Worm (Caenorhabditis elegans) whole organism, L3 larva: ENCODE measurements around the gene C49A9.9.
"Not testable (repeated sequence)": the region's sequence is repeated elsewhere in the genome, so short reads cannot be mapped to it uniquely, and the experiment has no call there.

Experiments
- ZK546.5 ChIP-seq: sonication (generic microtip); optimal IDR thresholded peaks from 2 replicates; lab custom pipeline; 2017; ENCODE audit warnings: missing biosample characterization, missing genetic modification characterization
- aly-2 ChIP-seq: fragments of 150-350 bp; optimal IDR thresholded peaks from 2 replicates; lab custom pipeline; 2014; ENCODE audit warnings: missing biosample characterization, missing genetic modification characterization
- ama-1 ChIP-seq: fragments of 150-350 bp; optimal IDR thresholded peaks from 2 replicates; lab custom pipeline; 2018
- ceh-16 ChIP-seq: sonication (generic microtip); optimal IDR thresholded peaks from 2 replicates; lab custom pipeline; 2017; ENCODE audit warnings: missing biosample characterization, missing genetic modification characterization
- ceh-28 ChIP-seq: fragments of 150-350 bp; optimal IDR thresholded peaks from 2 replicates; lab custom pipeline; 2014; ENCODE audit warnings: missing biosample characterization, missing genetic modification reagents, missing genetic modification characterization
- ceh-82 ChIP-seq: fragments of 150-350 bp; optimal IDR thresholded peaks from 2 replicates; lab custom pipeline; 2014; ENCODE audit warnings: missing biosample characterization, missing genetic modification characterization
- daf-12 ChIP-seq: fragments of 150-350 bp; optimal IDR thresholded peaks from 2 replicates; lab custom pipeline; 2014; ENCODE audit warnings: missing biosample characterization, missing genetic modification reagents, missing genetic modification characterization
- egl-27 ChIP-seq: sonication (generic microtip); optimal IDR thresholded peaks from 4 replicates; lab custom pipeline; 2017; ENCODE audit warnings: missing biosample characterization, missing genetic modification reagents, missing genetic modification characterization
- elt-1 ChIP-seq: fragments of 150-350 bp; optimal IDR thresholded peaks from 2 replicates; lab custom pipeline; 2014; ENCODE audit warnings: missing biosample characterization, missing genetic modification characterization
- elt-2 ChIP-seq: sonication (generic microtip); optimal IDR thresholded peaks from 2 replicates; lab custom pipeline; 2016; ENCODE audit warnings: missing genetic modification reagents, mild to moderate bottlenecking, missing genetic modification characterization, missing compliant biosample characterization
- elt-3 ChIP-seq, 3 experiments: fragments of 150-350 bp in 1 of 3; sonication (generic microtip) in 2 of 3; optimal IDR thresholded peaks; 2 replicates in 2 of 3; 4 replicates in 1 of 3; lab custom pipeline; 2014 to 2017; ENCODE audit warnings: missing biosample characterization in 3 of 3, missing genetic modification characterization in 3 of 3
- eor-1 ChIP-seq, 2 experiments: fragments of 150-350 bp; optimal IDR thresholded peaks; 2 replicates each; lab custom pipeline; 2014 to 2018; ENCODE audit warnings: missing biosample characterization in 2 of 2, missing genetic modification characterization in 2 of 2
- fkh-2 ChIP-seq: fragments of 150-350 bp; optimal IDR thresholded peaks from 2 replicates; lab custom pipeline; 2014; ENCODE audit warnings: missing biosample characterization, missing genetic modification reagents, missing genetic modification characterization
- fos-1 ChIP-seq: fragments of 150-350 bp; optimal IDR thresholded peaks from 2 replicates; lab custom pipeline; 2014; ENCODE audit warnings: missing biosample characterization, missing genetic modification characterization
- jun-1 ChIP-seq: fragments of 150-350 bp; optimal IDR thresholded peaks from 2 replicates; lab custom pipeline; 2014; ENCODE audit warnings: missing biosample characterization, missing genetic modification reagents, missing genetic modification characterization
- lin-15B ChIP-seq: fragments of 150-350 bp; optimal IDR thresholded peaks from 2 replicates; lab custom pipeline; 2014; ENCODE audit warnings: missing biosample characterization, missing genetic modification characterization
- lin-39 ChIP-seq: fragments of 150-350 bp; optimal IDR thresholded peaks from 2 replicates; lab custom pipeline; 2018; ENCODE audit warnings: missing biosample characterization, missing genetic modification reagents, missing genetic modification characterization
- lsy-12 ChIP-seq: sonication (generic microtip); optimal IDR thresholded peaks from 2 replicates; lab custom pipeline; 2016; ENCODE audit warnings: mild to moderate bottlenecking, missing genetic modification characterization, missing compliant biosample characterization
- mdl-1 ChIP-seq: fragments of 150-350 bp; optimal IDR thresholded peaks from 2 replicates; lab custom pipeline; 2014; ENCODE audit warnings: missing biosample characterization, missing genetic modification characterization
- nfya-1 ChIP-seq: sonication (generic microtip); optimal IDR thresholded peaks from 2 replicates; lab custom pipeline; 2017; ENCODE audit warnings: missing genetic modification characterization, mild to moderate bottlenecking, missing compliant biosample characterization, antibody characterized with exemption, moderate library complexity; ENCODE audit not compliant: insufficient read depth
- nhr-237 ChIP-seq: fragments of 150-350 bp; optimal IDR thresholded peaks from 2 replicates; lab custom pipeline; 2014; ENCODE audit warnings: missing biosample characterization, missing genetic modification characterization
- nhr-28 ChIP-seq: fragments of 150-350 bp; optimal IDR thresholded peaks from 2 replicates; lab custom pipeline; 2014; ENCODE audit warnings: missing biosample characterization, missing genetic modification characterization
- nhr-67 ChIP-seq: fragments of 150-350 bp; optimal IDR thresholded peaks from 2 replicates; lab custom pipeline; 2014; ENCODE audit warnings: missing biosample characterization, missing genetic modification characterization
- nhr-77 ChIP-seq: fragments of 150-350 bp; optimal IDR thresholded peaks from 2 replicates; lab custom pipeline; 2014; ENCODE audit warnings: missing biosample characterization, missing genetic modification characterization
- pha-4 ChIP-seq: fragments of 150-350 bp; optimal IDR thresholded peaks from 2 replicates; lab custom pipeline; 2014; ENCODE audit warnings: missing biosample characterization, missing genetic modification reagents, missing genetic modification characterization
- tbx-2 ChIP-seq: sonication (generic microtip); optimal IDR thresholded peaks from 2 replicates; lab custom pipeline; 2016; ENCODE audit warnings: mild to moderate bottlenecking, missing genetic modification characterization, missing compliant biosample characterization
- unc-62 ChIP-seq: fragments of 150-350 bp; sonication (generic microtip); optimal IDR thresholded peaks from 4 replicates; lab custom pipeline; 2014; ENCODE audit warnings: missing biosample characterization, missing genetic modification reagents, missing genetic modification characterization
- zag-1 ChIP-seq: fragments of 150-350 bp; optimal IDR thresholded peaks from 2 replicates; lab custom pipeline; 2014; ENCODE audit warnings: missing biosample characterization, missing genetic modification characterization
- ztf-4 ChIP-seq: fragments of 150-350 bp; optimal IDR thresholded peaks from 2 replicates; lab custom pipeline; 2014; ENCODE audit warnings: missing biosample characterization, missing genetic modification characterization

The C49A9.9 gene

ce11 chrIV:6248486-6248885 lies 31.3 kb downstream of the C49A9.9 start, which contains the start of gene acox-3 (continued):
- no peak for TF ChIP-seq nhr-77
- no peak for TF ChIP-seq ama-1 (lab: Kevin White, UChicago)
- no peak for TF ChIP-seq tbx-2 (tag; lab: Kevin White, UChicago)
- no peak for TF ChIP-seq unc-62 (GFP tag; lab: Kevin White, UChicago)
- TF ChIP-seq nfya-1: no peak
- TF ChIP-seq pha-4 (tag; lab: Kevin White, UChicago): peak; percentile 43

DNA sequence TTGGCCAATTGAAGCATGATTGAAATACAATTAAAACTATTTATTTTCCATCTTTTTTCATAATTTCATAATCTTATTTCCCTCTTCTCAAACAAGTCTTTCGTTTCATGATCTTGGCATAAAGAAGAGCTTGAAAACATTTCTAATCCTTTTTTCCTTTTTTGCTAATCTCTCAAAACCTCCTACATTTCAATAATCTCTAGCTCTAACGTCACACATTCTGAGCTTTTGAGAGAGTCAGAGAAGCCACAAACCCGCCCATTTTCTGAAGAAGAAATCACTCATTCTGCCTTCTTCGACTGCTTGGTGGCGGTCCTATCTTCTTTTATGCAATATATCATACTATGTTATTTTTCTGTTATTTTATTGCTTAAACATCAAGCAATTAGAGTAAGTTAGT lies 32.4 kb downstream of the C49A9.9 start, which contains the start of gene F58F9.1:
TSS of gene F58F9.1 (plus strand) at position 251 of the 400 bp plus-strand sequence.
- TF ChIP-seq nhr-77 (no peak), lin-39 (tag; lab: Kevin White, UChicago) (peak; percentile 36), nhr-67 (tag; lab: Kevin White, UChicago) (no peak), ceh-28 (tag; lab: Kevin White, UChicago) (no peak), aly-2 (tag; lab: Kevin White, UChicago) (no peak), fkh-2 (tag; lab: Kevin White, UChicago) (no peak), nfya-1 (peak; percentile 19), eor-1 (tag; optimal IDR thresholded peaks at IDR 0.05; lab: Kevin White, UChicago) (no peak), elt-3 (tag; optimal IDR thresholded peaks at IDR 0.05; lab: Kevin White, UChicago) (no peak)

DNA sequence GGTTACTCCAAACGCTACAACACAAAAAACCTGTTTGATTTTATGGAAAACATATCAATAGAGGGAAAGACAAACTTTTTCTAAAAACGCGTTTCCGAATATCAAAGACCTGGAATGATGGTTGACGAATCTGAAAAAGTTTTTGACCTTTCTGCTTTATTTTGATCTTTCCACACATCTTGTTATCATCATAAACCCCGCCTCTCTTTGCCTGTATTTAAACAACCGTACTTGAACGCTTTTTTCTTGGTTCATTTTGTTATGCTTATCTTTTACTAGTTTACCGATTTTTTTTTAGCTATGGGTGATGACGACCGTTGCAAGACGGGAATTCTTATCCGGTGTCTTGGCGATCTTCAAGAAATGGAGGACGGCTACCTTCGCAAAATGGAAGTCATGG lies 35.8 kb downstream of the C49A9.9 start, which contains the start of gene T13A10.2:
TSS of gene T13A10.2 (plus strand) at position 301 of the 400 bp plus-strand sequence.
- TF ChIP-seq lin-15B (tag; lab: Kevin White, UChicago); nfya-1; aly-2 (tag; lab: Kevin White, UChicago): not testable (repeated sequence)

ce11 chrIV:6254635-6255034 lies 37.5 kb downstream of the C49A9.9 start, which contains the start of gene T13A10.64:
Gene T13A10.64, plus strand, starts transcription at chrIV:6254935.
- TF ChIP-seq ceh-16 (tag; lab: Kevin White, UChicago): no peak
- no peak for TF ChIP-seq ceh-28 (tag; lab: Kevin White, UChicago)
- TF ChIP-seq tbx-2 (tag; lab: Kevin White, UChicago): no peak
- no peak for TF ChIP-seq fos-1 (tag; lab: Kevin White, UChicago)
- no peak for TF ChIP-seq zag-1 (tag; lab: Kevin White, UChicago)
- TF ChIP-seq nhr-67 (tag; lab: Kevin White, UChicago): no peak
- TF ChIP-seq daf-12: no peak
- TF ChIP-seq nhr-237 (tag; lab: Kevin White, UChicago): no peak
- no peak for TF ChIP-seq ZK546.5 (tag; lab: Kevin White, UChicago)
- TF ChIP-seq ama-1 (lab: Kevin White, UChicago): no peak
- TF ChIP-seq lin-15B (tag; lab: Kevin White, UChicago): no peak
- TF ChIP-seq ceh-82 (tag; lab: Kevin White, UChicago): no peak
- no peak for TF ChIP-seq unc-62 (GFP tag; lab: Kevin White, UChicago)
- TF ChIP-seq lsy-12 (tag; lab: Kevin White, UChicago): no peak
- TF ChIP-seq egl-27 (tag; lab: Kevin White, UChicago): no peak

DNA sequence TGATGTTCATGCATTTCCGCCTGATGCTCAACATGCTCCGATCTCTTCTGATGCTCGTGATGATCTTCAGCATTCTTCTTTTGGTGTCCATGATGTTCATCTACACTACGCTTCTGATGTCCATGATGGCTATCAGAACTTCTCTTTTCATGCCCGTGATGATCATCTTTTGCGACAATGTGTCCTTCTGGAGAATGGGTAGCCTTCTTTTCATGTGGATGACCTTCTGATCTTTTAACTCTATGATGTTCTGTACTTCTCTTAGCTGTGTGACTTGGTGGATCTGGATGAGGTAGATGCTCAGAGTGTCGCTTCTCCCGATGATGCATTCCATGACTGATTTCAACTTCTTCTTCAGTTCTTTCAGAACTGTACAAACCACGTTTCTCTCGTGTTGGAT lies 41.8 kb downstream of the C49A9.9 start:
- TF ChIP-seq fos-1 (tag; lab: Kevin White, UChicago): no peak
- TF ChIP-seq eor-1 (tag; optimal IDR thresholded peaks at IDR 0.05; lab: Kevin White, UChicago): no peak
- no peak for TF ChIP-seq ceh-82 (tag; lab: Kevin White, UChicago)
- TF ChIP-seq nhr-77: no peak
- no peak for TF ChIP-seq nhr-237 (tag; lab: Kevin White, UChicago)
- no peak for TF ChIP-seq lsy-12 (tag; lab: Kevin White, UChicago)

DNA sequence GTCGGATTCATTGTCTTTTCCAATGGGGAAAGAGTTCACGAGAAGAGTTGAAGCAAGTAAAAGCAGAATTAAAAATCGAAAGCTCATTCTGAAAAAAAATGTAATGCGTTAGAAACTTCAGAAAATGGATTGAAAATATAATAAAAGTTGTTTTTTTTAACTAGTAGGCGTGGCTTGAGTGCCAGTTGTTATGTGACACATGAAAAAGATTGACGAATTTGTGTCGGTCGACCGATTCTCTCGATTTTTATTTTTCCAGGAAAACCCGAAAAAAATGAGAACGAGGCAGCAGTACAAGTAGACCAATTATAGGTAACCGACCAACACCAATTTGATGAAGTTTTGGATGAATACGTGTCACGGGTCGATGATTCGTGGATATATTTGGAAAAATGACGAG lies 42.6 kb downstream of the C49A9.9 start, which contains the start of gene nlp-16:
TSS of gene nlp-16 (minus strand) at position 101 of the 400 bp plus-strand sequence.
- TF ChIP-seq nhr-67 (tag; lab: Kevin White, UChicago) (no peak), elt-1 (no peak), lin-15B (tag; lab: Kevin White, UChicago) (no peak), nhr-77 (no peak), ceh-82 (tag; lab: Kevin White, UChicago) (no peak), elt-2 (tag; lab: Kevin White, UChicago) (no peak), pha-4 (tag; lab: Kevin White, UChicago) (no peak)

DNA sequence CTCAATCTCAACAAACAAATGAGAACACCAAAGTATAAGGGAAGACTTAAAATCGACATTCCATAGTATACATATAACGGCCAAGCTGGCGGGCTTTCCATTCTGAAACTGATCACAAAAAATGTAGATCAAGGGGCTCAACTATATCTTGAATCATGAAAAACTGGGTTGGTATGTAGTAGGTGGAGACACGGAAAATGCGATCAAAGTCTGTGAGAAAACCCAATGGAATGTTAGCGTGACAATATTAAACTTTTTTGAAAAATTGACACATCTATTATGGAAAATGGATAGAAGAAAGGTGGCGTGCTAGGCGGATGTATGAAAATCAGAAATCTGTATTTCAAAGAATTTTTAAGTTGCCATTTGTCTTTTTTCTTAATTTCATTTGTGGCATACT lies 46.1 kb downstream of the C49A9.9 start, which contains the start of gene srv-28:
TSS of gene srv-28 (minus strand) at position 101 of the 400 bp plus-strand sequence.
- TF ChIP-seq nhr-237 (tag; lab: Kevin White, UChicago): no peak
- TF ChIP-seq egl-27 (tag; lab: Kevin White, UChicago): no peak
- no peak for TF ChIP-seq nhr-28 (tag; lab: Kevin White, UChicago)
- TF ChIP-seq lin-15B (tag; lab: Kevin White, UChicago): no peak
- TF ChIP-seq lsy-12 (tag; lab: Kevin White, UChicago): no peak
- no peak for TF ChIP-seq jun-1 (tag; lab: Kevin White, UChicago)
- TF ChIP-seq mdl-1 (tag; lab: Kevin White, UChicago): no peak
- TF ChIP-seq ceh-16 (tag; lab: Kevin White, UChicago): no peak
- TF ChIP-seq ama-1 (lab: Kevin White, UChicago): no peak
- no peak for TF ChIP-seq pha-4 (tag; lab: Kevin White, UChicago)
- TF ChIP-seq daf-12: no peak
- no peak for TF ChIP-seq ztf-4 (tag; lab: Kevin White, UChicago)
